Fruit fly (Drosophila melanogaster): ENCODE data around the gene CG6136.

Gene CG6136

dm6 chr3R:15345198-15346017, 26.6 kb downstream of the CG6136 start:
- TF ChIP-seq noc (tag; optimal IDR thresholded peaks at IDR 0.05), result peak; percentile 22

dm6 chr3R:15342926-15343685, 28.9 kb downstream of the CG6136 start, which contains the start of gene Nagk:
Nagk (minus strand) TSS chr3R:15343256.
- peak; percentile 75 for TF ChIP-seq noc (tag; optimal IDR thresholded peaks at IDR 0.05)

- no peak for TF ChIP-seq noc (tag; optimal IDR thresholded peaks at IDR 0.05)
Observed at dm6 chr3R:15342432-15342925, 29.5 kb downstream of the CG6136 start.

dm6 chr3R:15340052-15340732, 31.8 kb downstream of the CG6136 start, which contains the start of gene SerRS-m:
SerRS-m (plus strand) TSS chr3R:15340667.
- TF ChIP-seq noc (tag; optimal IDR thresholded peaks at IDR 0.05), result no peak

- no peak for TF ChIP-seq noc (tag; optimal IDR thresholded peaks at IDR 0.05)
Observed at dm6 chr3R:15339111-15339510, 32.9 kb downstream of the CG6136 start.

- no peak for TF ChIP-seq noc (tag; optimal IDR thresholded peaks at IDR 0.05)
Observed at dm6 chr3R:15332994-15333393, 39.0 kb downstream of the CG6136 start, which contains the start of the genes Fkbp39 and Cyfip. Fkbp39 (minus strand) TSS chr3R:15333133. Cyfip (plus strand) TSS chr3R:15333266.

dm6 chr3R:15330472-15330871, 41.5 kb downstream of the CG6136 start, which contains the start of gene mRpL9:
mRpL9 (plus strand) TSS chr3R:15330738.
- TF ChIP-seq noc (tag; optimal IDR thresholded peaks at IDR 0.05), result no peak

- TF ChIP-seq noc (tag; optimal IDR thresholded peaks at IDR 0.05), result no peak
Observed at dm6 chr3R:15328083-15328779, 43.8 kb downstream of the CG6136 start, which contains the start of the genes CG6236 and ea. CG6236 (minus strand) TSS chr3R:15328269. ea (plus strand) TSS chr3R:15328729.

- TF ChIP-seq noc (tag; optimal IDR thresholded peaks at IDR 0.05), result no peak
Observed at dm6 chr3R:15320747-15321085, 51.3 kb downstream of the CG6136 start, which contains the start of gene ear. ear (plus strand) TSS chr3R:15320756.

Measured in whole organism, larva.